Fruit fly (Drosophila melanogaster): Measurements from ENCODE around the gene Fhos.

Fhos gene

DNA sequence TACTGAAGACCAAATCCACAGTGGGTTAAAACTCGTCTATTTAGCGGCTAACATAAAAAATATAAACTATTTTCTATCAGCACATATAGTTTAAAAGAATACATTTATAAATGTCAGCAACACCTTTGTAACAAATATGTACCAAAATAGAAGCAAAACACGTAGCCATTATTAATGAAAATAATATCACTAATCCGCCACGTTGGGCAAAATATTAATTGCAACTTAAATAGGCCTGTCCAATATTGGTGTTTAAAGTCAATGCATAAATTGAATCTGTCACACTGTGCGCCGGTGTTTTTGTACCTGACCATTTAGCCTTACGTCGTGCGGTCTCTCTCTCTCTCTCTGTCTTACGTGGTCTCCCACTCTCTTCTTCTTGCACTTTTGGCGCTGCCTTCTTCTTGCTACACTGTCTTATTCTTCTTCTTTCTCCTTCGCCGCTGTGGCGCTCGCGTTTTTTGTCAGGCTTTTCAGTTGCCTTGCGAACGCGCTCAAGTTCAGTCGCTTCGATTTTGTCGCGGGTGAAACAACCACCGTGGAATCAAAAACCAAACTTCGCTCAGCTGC, 12.6 kb downstream of the Fhos start (continued):
- TF ChIP-seq trem (tag; optimal IDR thresholded peaks at IDR 0.05) (peak; percentile 93), Mes4 (GFP tag; optimal IDR thresholded peaks at IDR 0.05) (peak; percentile 97), CG43689 (GFP tag; IDR thresholded peaks at IDR 0.05) (peak; percentile 95), nau (GFP tag; optimal IDR thresholded peaks at IDR 0.05) (peak; percentile 96), en (GFP tag; optimal IDR thresholded peaks at IDR 0.05) (peak; percentile 96), prd (optimal IDR thresholded peaks at IDR 0.05) (no peak), prd (GFP tag; IDR thresholded peaks at IDR 0.05) (peak; percentile 98), CG31388 (GFP tag; optimal IDR thresholded peaks at IDR 0.05) (peak; percentile 90), sr (GFP tag; IDR thresholded peaks at IDR 0.05) (peak; percentile 83), pb (GFP tag; optimal IDR thresholded peaks at IDR 0.05) (peak; percentile 86), CG2199 (GFP tag; IDR thresholded peaks at IDR 0.05) (peak; percentile 87), CG42726 (GFP tag; IDR thresholded peaks at IDR 0.05; ENCODE audit: partially characterized antibody) (peak; percentile 39; the same call in 1 of the 2 replicates), GATAe (GFP tag; conservative IDR thresholded peaks at IDR 0.05) (peak; percentile 87), CG11398 (GFP tag; optimal IDR thresholded peaks at IDR 0.05) (peak; percentile 95), CG30403 (GFP tag; optimal IDR thresholded peaks at IDR 0.05) (peak; percentile 99), CG1602 (GFP tag; optimal IDR thresholded peaks at IDR 0.05) (peak; percentile 98), Fer3 (tag; optimal IDR thresholded peaks at IDR 0.05) (peak; percentile 92), crol (GFP tag; IDR thresholded peaks at IDR 0.05) (peak; percentile 68), Sox100B (GFP tag; optimal IDR thresholded peaks at IDR 0.05) (peak; percentile 99), Usf (GFP tag; optimal IDR thresholded peaks at IDR 0.05) (peak; percentile 99), CG13624 (GFP tag; optimal IDR thresholded peaks at IDR 0.05) (peak; percentile 80), Hr51 (GFP tag; optimal IDR thresholded peaks at IDR 0.05) (peak; percentile 96 to 99), zf30C (GFP tag; optimal IDR thresholded peaks at IDR 0.05) (no peak), CG16779 (GFP tag; IDR thresholded peaks at IDR 0.05) (peak; percentile 90), ken (GFP tag; IDR thresholded peaks at IDR 0.05) (peak; percentile 98), phol (tag; optimal IDR thresholded peaks at IDR 0.05) (peak; percentile 98), CG3281 (GFP tag; optimal IDR thresholded peaks at IDR 0.05) (peak; percentile 98), CG13424 (tag; optimal IDR thresholded peaks at IDR 0.05) (peak; percentile 99), CG9876 (GFP tag; optimal IDR thresholded peaks at IDR 0.05) (peak; percentile 95), CG8765 (GFP tag; IDR thresholded peaks at IDR 0.05) (peak; percentile 92), Dip3 (GFP tag; optimal IDR thresholded peaks at IDR 0.05) (peak; percentile 98), CG6654 (GFP tag; optimal IDR thresholded peaks at IDR 0.05) (peak; percentile 93), croc (GFP tag; conservative IDR thresholded peaks at IDR 0.05) (peak; percentile 98), Ada2b (GFP tag; IDR thresholded peaks at IDR 0.05) (peak; percentile 98), CG11504 (tag; optimal IDR thresholded peaks at IDR 0.05) (peak; percentile 96), CG18599 (GFP tag; optimal IDR thresholded peaks at IDR 0.05) (peak; percentile 98), Bgb (GFP tag; IDR thresholded peaks at IDR 0.05; ENCODE audit: partially characterized antibody) (peak; percentile 47), CG34224 (GFP tag; IDR thresholded peaks at IDR 0.05; ENCODE audit: partially characterized antibody) (peak; percentile 55; the same call in 2 of the 3 replicates), Ssrp (tag; optimal IDR thresholded peaks at IDR 0.05) (peak; percentile 99), BtbVII (GFP tag; optimal IDR thresholded peaks at IDR 0.05) (peak; percentile 98), CG6272 (GFP tag; IDR thresholded peaks at IDR 0.05) (peak; percentile 96), Side (GFP tag; optimal IDR thresholded peaks at IDR 0.05) (peak; percentile 96), CG31224 (GFP tag; IDR thresholded peaks at IDR 0.05) (peak; percentile 94)

Measured in whole organism, embryonic.